Worm (Caenorhabditis elegans) whole organism, mixed stage, embryonic: ENCODE data around the gene ZK1307.4.

Experiments used
- M03D4.4 ChIP-seq: sonication (generic microtip); optimal IDR thresholded peaks from 2 replicates; lab custom pipeline; 2017; ENCODE audit warnings: mild to moderate bottlenecking, missing genetic modification characterization, missing compliant biosample characterization
- bed-3 ChIP-seq: fragments of 200-800 bp; sonication (Bioruptor generic); optimal IDR thresholded peaks from 3 replicates; lab custom pipeline; 2018; ENCODE audit warnings: mild to moderate bottlenecking, missing genetic modification characterization, moderate library complexity, missing compliant biosample characterization
- blmp-1 ChIP-seq: fragments of 150-350 bp; optimal IDR thresholded peaks from 2 replicates; lab custom pipeline; 2014; ENCODE audit warnings: missing biosample characterization, missing genetic modification characterization
- ceh-39 ChIP-seq: fragments of 150-350 bp; optimal IDR thresholded peaks from 2 replicates; lab custom pipeline; 2014; ENCODE audit warnings: missing biosample characterization, missing genetic modification characterization
- ceh-83 ChIP-seq: fragments of 200-800 bp; sonication (Bioruptor generic); optimal IDR thresholded peaks from 2 replicates; lab custom pipeline; 2018; ENCODE audit warnings: mild to moderate bottlenecking, missing genetic modification characterization, missing compliant biosample characterization
- ces-1 ChIP-seq: fragments of 150-350 bp; optimal IDR thresholded peaks from 2 replicates; lab custom pipeline; 2014; ENCODE audit warnings: missing biosample characterization, missing genetic modification reagents, missing genetic modification characterization
- cnd-1 ChIP-seq: fragments of 200-800 bp; sonication (Bioruptor generic); optimal IDR thresholded peaks from 2 replicates; lab custom pipeline; 2018; ENCODE audit warnings: mild to moderate bottlenecking, missing genetic modification characterization, missing compliant biosample characterization
- drap-1 ChIP-seq: fragments of 200-800 bp; sonication (Bioruptor generic); optimal IDR thresholded peaks from 3 replicates; lab custom pipeline; 2018; ENCODE audit warnings: mild to moderate bottlenecking, missing genetic modification characterization, missing compliant biosample characterization
- elt-1 ChIP-seq: sonication (generic microtip); optimal IDR thresholded peaks from 2 replicates; lab custom pipeline; 2017; ENCODE audit warnings: missing genetic modification characterization, mild to moderate bottlenecking, missing compliant biosample characterization, antibody characterized with exemption, moderate library complexity, borderline replicate concordance; ENCODE audit not compliant: insufficient read depth
- elt-3 ChIP-seq: fragments of 150-350 bp; optimal IDR thresholded peaks from 2 replicates; lab custom pipeline; 2014; ENCODE audit warnings: missing biosample characterization, missing genetic modification characterization
- flh-1 ChIP-seq: fragments of 200-800 bp; sonication (Bioruptor generic); optimal IDR thresholded peaks from 2 replicates; lab custom pipeline; 2018; ENCODE audit warnings: mild to moderate bottlenecking, missing genetic modification characterization, moderate library complexity, missing compliant biosample characterization
- ham-2 ChIP-seq: fragments of 200-800 bp; sonication (Bioruptor generic); optimal IDR thresholded peaks from 2 replicates; lab custom pipeline; 2018; ENCODE audit warnings: mild to moderate bottlenecking, missing genetic modification characterization, missing compliant biosample characterization
- hlh-1 ChIP-seq: fragments of 150-350 bp; optimal IDR thresholded peaks from 2 replicates; lab custom pipeline; 2014; ENCODE audit warnings: missing biosample characterization, missing genetic modification reagents, missing genetic modification characterization
- lin-13 ChIP-seq: fragments of 150-350 bp; optimal IDR thresholded peaks from 2 replicates; lab custom pipeline; 2014; ENCODE audit warnings: missing biosample characterization, missing genetic modification characterization
- lsy-2 ChIP-seq: fragments of 150-350 bp; optimal IDR thresholded peaks from 2 replicates; lab custom pipeline; 2014; ENCODE audit warnings: missing biosample characterization, missing genetic modification characterization
- mep-1 ChIP-seq: fragments of 150-350 bp; optimal IDR thresholded peaks from 2 replicates; lab custom pipeline; 2017; ENCODE audit warnings: missing biosample characterization, missing genetic modification reagents, missing genetic modification characterization, inconsistent platforms
- mls-2 ChIP-seq: sonication (generic microtip); optimal IDR thresholded peaks from 2 replicates; lab custom pipeline; 2016; ENCODE audit warnings: mild to moderate bottlenecking, missing genetic modification characterization, moderate library complexity, missing compliant biosample characterization
- nhr-2 ChIP-seq: fragments of 150-350 bp; optimal IDR thresholded peaks from 2 replicates; lab custom pipeline; 2014; ENCODE audit warnings: missing biosample characterization, missing genetic modification characterization
- nhr-237 ChIP-seq: fragments of 150-350 bp; optimal IDR thresholded peaks from 2 replicates; lab custom pipeline; 2014; ENCODE audit warnings: missing biosample characterization, missing genetic modification characterization
- nhr-28 ChIP-seq: fragments of 150-350 bp; optimal IDR thresholded peaks from 2 replicates; lab custom pipeline; 2014; ENCODE audit warnings: missing biosample characterization, missing genetic modification characterization
- nhr-76 ChIP-seq: sonication (generic microtip); optimal IDR thresholded peaks from 2 replicates; lab custom pipeline; 2017; ENCODE audit warnings: missing biosample characterization, missing genetic modification characterization
- pha-4 ChIP-seq: fragments of 150-350 bp; optimal IDR thresholded peaks from 2 replicates; lab custom pipeline; 2018; ENCODE audit warnings: missing biosample characterization, missing genetic modification reagents, missing genetic modification characterization
- sem-2 ChIP-seq: fragments of 200-800 bp; sonication (Bioruptor generic); optimal IDR thresholded peaks from 2 replicates; lab custom pipeline; 2018; ENCODE audit warnings: mild to moderate bottlenecking, missing genetic modification characterization, missing compliant biosample characterization
- snpc-4 ChIP-seq: fragments of 150-350 bp; optimal IDR thresholded peaks from 2 replicates; lab custom pipeline; 2014; ENCODE audit warnings: missing biosample characterization, missing genetic modification characterization
- sptf-1 ChIP-seq: sonication (generic microtip); optimal IDR thresholded peaks from 2 replicates; lab custom pipeline; 2017; ENCODE audit warnings: mild to moderate bottlenecking, missing genetic modification characterization, moderate library complexity, missing compliant biosample characterization
- unc-120 ChIP-seq: sonication (generic microtip); optimal IDR thresholded peaks from 2 replicates; lab custom pipeline; 2017; ENCODE audit warnings: missing genetic modification characterization, missing compliant biosample characterization; ENCODE audit not compliant: poor library complexity, severe bottlenecking
- unc-39 ChIP-seq: fragments of 150-350 bp; optimal IDR thresholded peaks from 2 replicates; lab custom pipeline; 2014; ENCODE audit warnings: missing biosample characterization, missing genetic modification characterization
- unc-62 ChIP-seq: fragments of 150-350 bp; optimal IDR thresholded peaks from 2 replicates; lab custom pipeline; 2014; ENCODE audit warnings: missing biosample characterization, missing genetic modification reagents, missing genetic modification characterization
- ztf-11 ChIP-seq: fragments of 150-350 bp; optimal IDR thresholded peaks from 2 replicates; lab custom pipeline; 2014; ENCODE audit warnings: missing biosample characterization, missing genetic modification characterization

ZK1307.4 gene

ce11 chrII:9618759-9619158 lies 32.8 kb downstream of the ZK1307.4 start:
- TF ChIP-seq blmp-1 (no peak), unc-120 (tag; lab: Kevin White, UChicago) (no peak), drap-1 (GFP tag; lab: Kevin White, UChicago) (no peak), elt-3 (tag; lab: Kevin White, UChicago) (no peak), cnd-1 (tag; lab: Kevin White, UChicago) (no peak), unc-39 (tag; lab: Kevin White, UChicago) (no peak), mep-1 (no peak), nhr-76 (no peak), pha-4 (no peak), ces-1 (GFP tag; lab: Kevin White, UChicago) (no peak), mls-2 (tag; lab: Kevin White, UChicago) (no peak), ham-2 (no peak), elt-1 (tag; lab: Kevin White, UChicago) (no peak)
- TF ChIP-seq, all 35 proteins: peak for 0

DNA sequence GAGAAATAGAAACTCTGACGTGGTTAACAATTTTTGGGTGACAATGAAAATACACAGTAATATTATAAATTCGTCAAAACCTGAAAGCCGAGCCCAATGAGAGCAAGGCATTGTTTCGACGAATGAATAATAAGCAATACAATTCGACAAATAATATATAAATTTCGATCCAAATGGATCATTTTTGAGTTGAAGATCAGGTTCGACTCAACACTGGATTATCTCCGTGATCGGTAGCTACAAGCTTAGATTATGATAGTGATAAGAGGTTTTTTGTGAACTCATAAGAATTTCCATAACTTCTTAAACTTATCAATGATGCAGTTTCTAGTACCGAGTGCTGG lies 33.7 kb downstream of the ZK1307.4 start:
- no peak for TF ChIP-seq drap-1 (GFP tag; lab: Kevin White, UChicago)
- TF ChIP-seq, all 35 proteins: peak for 0

DNA sequence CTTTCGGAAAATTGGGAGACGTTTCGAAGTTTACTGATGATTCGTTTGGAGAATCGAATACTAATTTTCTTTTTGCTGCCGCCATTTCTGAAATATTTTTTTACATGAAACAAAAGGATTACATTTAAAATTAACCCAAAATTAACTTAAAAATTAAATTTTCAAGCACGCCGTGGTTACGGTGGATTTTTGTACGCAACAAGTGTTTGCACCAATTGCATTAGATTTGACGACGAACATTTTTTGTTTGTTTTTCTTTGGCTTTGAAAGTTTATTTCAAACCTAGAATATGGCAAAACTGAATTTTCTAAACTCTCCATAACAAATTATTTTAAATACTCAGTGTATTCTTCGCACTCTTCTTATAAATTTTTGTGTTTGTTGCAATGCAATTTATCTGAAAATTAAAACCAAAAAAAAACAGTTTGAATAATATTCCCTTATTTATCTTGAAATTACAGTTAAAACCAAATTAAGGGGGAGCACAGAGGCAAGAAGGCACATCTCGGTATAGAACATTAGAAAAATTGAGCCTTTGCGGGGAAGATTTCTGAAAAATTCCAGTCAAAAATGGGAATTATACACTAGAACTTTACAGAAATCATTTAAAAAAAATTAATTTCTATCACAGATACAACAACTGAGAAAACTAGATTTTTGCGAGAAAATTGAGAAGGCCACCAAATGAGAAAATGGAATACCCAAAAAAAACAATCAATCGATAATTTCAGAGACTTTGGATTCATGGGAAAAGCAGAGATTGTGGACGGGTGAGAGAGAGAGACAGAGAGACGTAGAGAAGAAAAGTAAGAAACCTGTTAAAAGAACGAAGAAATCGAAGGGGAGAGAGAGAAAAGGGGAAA lies 34.3 kb downstream of the ZK1307.4 start, which contains the start of gene hal-3:
Gene hal-3, minus strand, starts transcription at position 87 of the 863 bp plus-strand sequence.
- TF ChIP-seq ztf-11 (tag; lab: Kevin White, UChicago): no peak
- TF ChIP-seq mls-2 (tag; lab: Kevin White, UChicago): no peak
- no peak for TF ChIP-seq nhr-28
- TF ChIP-seq ham-2: no peak
- TF ChIP-seq sptf-1 (tag; lab: Kevin White, UChicago): peak; percentile 2

DNA sequence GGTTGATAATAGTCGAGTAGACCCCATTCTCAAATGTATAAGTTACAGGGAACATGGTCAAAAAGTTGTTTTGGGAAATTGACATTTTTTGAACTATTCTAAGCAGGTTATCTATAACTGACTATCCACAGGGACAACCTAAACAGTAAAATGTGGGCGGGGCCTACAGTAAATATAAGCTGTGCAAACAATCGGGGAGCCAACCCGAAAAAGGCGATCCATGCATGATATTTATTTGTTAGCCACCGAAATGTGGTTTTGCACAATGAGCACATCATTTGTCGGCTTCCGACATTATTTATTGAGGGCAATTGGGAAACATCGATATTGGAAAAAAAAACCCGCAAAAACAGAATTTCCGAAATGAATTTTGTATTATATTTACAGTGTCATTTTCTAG lies 36.9 kb downstream of the ZK1307.4 start, which contains the start of gene hlh-6:
Gene hlh-6, minus strand, starts transcription at position 101 of the 400 bp plus-strand sequence.
- no peak for TF ChIP-seq ham-2
- TF ChIP-seq blmp-1: no peak
- no peak for TF ChIP-seq elt-3 (tag; lab: Kevin White, UChicago)
- TF ChIP-seq ceh-83 (GFP tag; lab: Kevin White, UChicago): no peak
- TF ChIP-seq bed-3 (GFP tag; lab: Kevin White, UChicago): no peak
- TF ChIP-seq lsy-2 (tag; lab: Kevin White, UChicago): no peak
- no peak for TF ChIP-seq sem-2
- TF ChIP-seq drap-1 (GFP tag; lab: Kevin White, UChicago): no peak
- TF ChIP-seq lin-13 (tag; lab: Kevin White, UChicago): no peak
- no peak for TF ChIP-seq M03D4.4 (tag; lab: Kevin White, UChicago)
- TF ChIP-seq elt-1 (tag; lab: Kevin White, UChicago): no peak
- TF ChIP-seq nhr-28: no peak
- no peak for TF ChIP-seq flh-1
- TF ChIP-seq nhr-237 (tag; lab: Kevin White, UChicago): no peak
- TF ChIP-seq unc-62 (GFP tag; lab: Kevin White, UChicago): no peak
- no peak for TF ChIP-seq hlh-1
- TF ChIP-seq snpc-4 (tag; lab: Kevin White, UChicago): no peak
- no peak for TF ChIP-seq mls-2 (tag; lab: Kevin White, UChicago)

DNA sequence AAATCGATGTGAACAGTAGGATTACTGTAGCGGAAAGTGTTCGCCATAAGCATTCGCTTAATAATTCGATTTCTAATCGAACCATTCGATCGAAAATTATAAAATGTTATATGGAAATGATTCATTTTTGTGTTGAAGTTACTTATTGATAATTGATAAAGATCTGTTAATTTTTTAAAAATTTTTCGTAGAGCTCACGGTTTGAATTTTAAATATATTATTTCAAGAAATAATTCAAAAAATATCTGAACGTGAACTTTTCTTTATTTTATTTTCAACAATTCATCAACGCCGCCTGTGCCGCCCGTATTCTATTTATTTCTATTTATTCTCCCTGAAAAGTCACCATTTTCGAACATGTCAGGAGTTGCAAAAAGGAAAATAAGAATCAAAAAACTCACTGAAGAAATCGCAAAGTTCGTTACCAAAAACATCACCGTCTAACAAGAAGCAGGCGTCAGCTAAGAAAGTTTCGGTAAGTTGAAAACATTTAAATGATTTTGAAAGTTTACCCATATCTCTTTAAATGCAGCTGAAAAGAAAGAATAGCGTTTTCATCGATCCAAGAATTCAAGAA lies 40.2 kb downstream of the ZK1307.4 start, which contains the start of the genes T15H9.5 and T15H9.4:
Gene T15H9.5, minus strand, starts transcription at position 101 of the 577 bp plus-strand sequence.
Gene T15H9.4, plus strand, starts transcription at position 527 of the 577 bp plus-strand sequence.
- TF ChIP-seq nhr-2 (tag; lab: Kevin White, UChicago): no peak
- no peak for TF ChIP-seq hlh-1
- no peak for TF ChIP-seq nhr-237 (tag; lab: Kevin White, UChicago)
- no peak for TF ChIP-seq cnd-1 (tag; lab: Kevin White, UChicago)
- TF ChIP-seq ceh-39 (tag; lab: Kevin White, UChicago): no peak
- TF ChIP-seq ces-1 (GFP tag; lab: Kevin White, UChicago): no peak
- no peak for TF ChIP-seq ztf-11 (tag; lab: Kevin White, UChicago)
- TF ChIP-seq ceh-83 (GFP tag; lab: Kevin White, UChicago): no peak
- no peak for TF ChIP-seq bed-3 (GFP tag; lab: Kevin White, UChicago)
- TF ChIP-seq nhr-76: no peak
- TF ChIP-seq elt-1 (tag; lab: Kevin White, UChicago): no peak
- no peak for TF ChIP-seq blmp-1
- no peak for TF ChIP-seq lsy-2 (tag; lab: Kevin White, UChicago)
- no peak for TF ChIP-seq pha-4
- TF ChIP-seq unc-120 (tag; lab: Kevin White, UChicago): no peak
- TF ChIP-seq flh-1: no peak
- no peak for TF ChIP-seq M03D4.4 (tag; lab: Kevin White, UChicago)
- no peak for TF ChIP-seq sptf-1 (tag; lab: Kevin White, UChicago)
